Worm (Caenorhabditis elegans) whole organism, mixed stage, embryonic: ENCODE measurements around the gene F38H4.3.

Source experiments
- blmp-1 ChIP-seq: fragments of 150-350 bp; optimal IDR thresholded peaks from 2 replicates; lab custom pipeline; 2014; ENCODE audit warnings: missing biosample characterization, missing genetic modification characterization
- ceh-83 ChIP-seq: fragments of 200-800 bp; sonication (Bioruptor generic); optimal IDR thresholded peaks from 2 replicates; lab custom pipeline; 2018; ENCODE audit warnings: mild to moderate bottlenecking, missing genetic modification characterization, missing compliant biosample characterization
- lsy-2 ChIP-seq: fragments of 150-350 bp; optimal IDR thresholded peaks from 2 replicates; lab custom pipeline; 2014; ENCODE audit warnings: missing biosample characterization, missing genetic modification characterization
- nhr-28 ChIP-seq: fragments of 150-350 bp; optimal IDR thresholded peaks from 2 replicates; lab custom pipeline; 2014; ENCODE audit warnings: missing biosample characterization, missing genetic modification characterization
- nhr-76 ChIP-seq: sonication (generic microtip); optimal IDR thresholded peaks from 2 replicates; lab custom pipeline; 2017; ENCODE audit warnings: missing biosample characterization, missing genetic modification characterization
- snpc-4 ChIP-seq: fragments of 150-350 bp; optimal IDR thresholded peaks from 2 replicates; lab custom pipeline; 2014; ENCODE audit warnings: missing biosample characterization, missing genetic modification characterization

DNA sequence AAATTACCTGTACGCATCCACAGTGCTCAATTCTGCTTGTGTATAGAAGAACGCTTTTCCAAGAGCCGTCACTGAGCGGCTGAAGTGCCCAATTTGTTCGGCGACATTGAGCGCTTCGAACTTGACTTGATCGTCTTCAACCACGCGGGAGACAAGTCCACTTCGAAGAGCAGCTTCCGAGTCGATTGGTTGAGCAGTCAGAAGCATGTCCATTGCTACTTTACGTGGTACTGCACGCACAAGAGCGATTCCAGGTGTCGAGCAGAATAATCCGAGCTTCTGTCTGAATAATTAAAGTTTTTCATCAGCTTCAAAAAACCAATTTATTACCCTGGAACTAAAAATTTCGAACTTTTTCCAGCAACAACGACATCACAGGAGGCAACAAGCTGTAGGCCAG is 13.2 kb downstream of the F38H4.3 start:
- TF ChIP-seq snpc-4 (tag; lab: Kevin White, UChicago) (no peak), ceh-83 (GFP tag; lab: Kevin White, UChicago) (no peak), lsy-2 (no peak), blmp-1 (tag; lab: Kevin White, UChicago) (no peak), nhr-28 (tag; lab: Kevin White, UChicago) (no peak), nhr-76 (tag; lab: Kevin White, UChicago) (no peak)
